Fruit fly (Drosophila melanogaster) whole organism, embryonic: ENCODE measurements around the gene CG7985.

Experiments
- Asciz ChIP-seq: fragments of 200-800 bp; sonication (Bioruptor generic); optimal IDR thresholded peaks from 2 replicates; lab custom pipeline; 2017; ENCODE audit warnings: missing biosample characterization, mild to moderate bottlenecking, missing genetic modification characterization, missing genetic modification reagents
- CG10209 ChIP-seq: fragments of 200-800 bp; sonication (Bioruptor generic); optimal IDR thresholded peaks from 3 replicates; lab custom pipeline; 2017; ENCODE audit warnings: missing biosample characterization, mild to moderate bottlenecking, missing genetic modification characterization, missing genetic modification reagents
- CG11093 ChIP-seq: fragments of 200-800 bp; sonication (Bioruptor generic); IDR thresholded peaks from 3 replicates; pipeline ENCODE4 v1.3.6; 2022; ENCODE audit warnings: missing biosample characterization, missing genetic modification characterization
- CG11560 ChIP-seq: fragments of 200-800 bp; sonication (Bioruptor generic); IDR thresholded peaks from 3 replicates; pipeline ENCODE4 v1.3.6; 2022; ENCODE audit warnings: missing biosample characterization, missing genetic modification characterization
- CG11723 ChIP-seq: fragments of 200-800 bp; sonication (Bioruptor generic); optimal IDR thresholded peaks from 2 replicates; lab custom pipeline; 2017; ENCODE audit warnings: missing biosample characterization, mild to moderate bottlenecking, missing genetic modification characterization
- CG12071 ChIP-seq: fragments of 200-800 bp; sonication (Bioruptor generic); optimal IDR thresholded peaks from 3 replicates; lab custom pipeline; 2018; ENCODE audit warnings: missing biosample characterization, mild to moderate bottlenecking, missing genetic modification characterization
- CG12299 ChIP-seq: fragments of 200-800 bp; sonication (Bioruptor generic); optimal IDR thresholded peaks from 2 replicates; lab custom pipeline; 2018; ENCODE audit warnings: missing biosample characterization, mild to moderate bottlenecking, missing genetic modification characterization
- CG13624 ChIP-seq: fragments of 200-800 bp; sonication (Bioruptor generic); optimal IDR thresholded peaks from 2 replicates; lab custom pipeline; 2016; ENCODE audit warnings: missing biosample characterization, missing genetic modification characterization
- CG1529 ChIP-seq: fragments of 200-800 bp; sonication (Bioruptor generic); optimal IDR thresholded peaks from 3 replicates; lab custom pipeline; 2018; ENCODE audit warnings: missing biosample characterization, missing genetic modification characterization
- CG18476 ChIP-seq: fragments of 200-800 bp; sonication (Bioruptor generic); optimal IDR thresholded peaks from 2 replicates; lab custom pipeline; 2016; ENCODE audit warnings: missing biosample characterization, mild to moderate bottlenecking, missing genetic modification characterization
- CG3065 ChIP-seq: fragments of 200-800 bp; sonication (Bioruptor generic); optimal IDR thresholded peaks from 2 replicates; lab custom pipeline; 2016; ENCODE audit warnings: missing biosample characterization, missing genetic modification characterization
- CG3847 ChIP-seq: fragments of 200-800 bp; sonication (Bioruptor generic); IDR thresholded peaks from 2 replicates; pipeline ENCODE4 v1.3.6; 2022; ENCODE audit warnings: missing biosample characterization, missing genetic modification characterization
- CG3995 ChIP-seq: fragments of 200-800 bp; sonication (Bioruptor generic); optimal IDR thresholded peaks from 3 replicates; lab custom pipeline; 2016; ENCODE audit warnings: missing biosample characterization, missing genetic modification characterization
- CG4282 ChIP-seq: fragments of 200-800 bp; sonication (Bioruptor generic); optimal IDR thresholded peaks from 2 replicates; lab custom pipeline; 2016; ENCODE audit warnings: missing biosample characterization, missing genetic modification characterization
- CG6813 ChIP-seq: fragments of 200-800 bp; sonication (Bioruptor generic); optimal IDR thresholded peaks from 2 replicates; lab custom pipeline; 2017; ENCODE audit warnings: missing biosample characterization, missing genetic modification characterization, mild to moderate bottlenecking, moderate library complexity, missing genetic modification reagents
- CG7271 ChIP-seq: fragments of 200-800 bp; sonication (Bioruptor generic); optimal IDR thresholded peaks from 2 replicates; lab custom pipeline; 2018; ENCODE audit warnings: missing biosample characterization, mild to moderate bottlenecking, missing genetic modification characterization, moderate library complexity
- CG8478 ChIP-seq: fragments of >200 bp; optimal IDR thresholded peaks from 2 replicates; lab custom pipeline; 2018
- Elba2 ChIP-seq: fragments of 200-800 bp; sonication (Bioruptor generic); optimal IDR thresholded peaks from 3 replicates; lab custom pipeline; 2016; ENCODE audit warnings: missing biosample characterization, missing genetic modification characterization
- Ets65A ChIP-seq: fragments of 200-800 bp; sonication (Bioruptor generic); peaks from one replicate; lab custom pipeline; 2016; ENCODE audit warnings: missing biosample characterization, missing genetic modification characterization
- Fer2 ChIP-seq: fragments of 200-800 bp; sonication (Bioruptor generic); optimal IDR thresholded peaks from 2 replicates; lab custom pipeline; 2018; ENCODE audit warnings: missing biosample characterization, mild to moderate bottlenecking, missing genetic modification characterization, moderate library complexity
- H2.0 ChIP-seq: fragments of 200-800 bp; sonication (Bioruptor generic); IDR thresholded peaks from 2 replicates; pipeline ENCODE4 v1.3.6; 2022; ENCODE audit warnings: missing biosample characterization, missing genetic modification characterization
- HLH4C ChIP-seq: fragments of 200-800 bp; sonication (Bioruptor generic); IDR thresholded peaks from 3 replicates; pipeline ENCODE4 v1.3.6; 2022; ENCODE audit warnings: missing biosample characterization, missing genetic modification characterization; ENCODE audit not compliant: partially characterized antibody
- Hr51 ChIP-seq, 2 experiments: fragments of 200-800 bp; sonication (Bioruptor generic); optimal IDR thresholded peaks; 2 replicates in 1 of 2; 3 replicates in 1 of 2; lab custom pipeline; 2016 to 2018; ENCODE audit warnings: missing biosample characterization in 2 of 2, missing genetic modification characterization in 2 of 2, mild to moderate bottlenecking in 1 of 2, moderate library complexity in 1 of 2
- NK7.1 ChIP-seq: fragments of 200-800 bp; sonication (Bioruptor generic); optimal IDR thresholded peaks from 3 replicates; lab custom pipeline; 2016; ENCODE audit warnings: missing biosample characterization, missing genetic modification characterization
- Nf-YA ChIP-seq: fragments of 200-800 bp; sonication (Bioruptor generic); IDR thresholded peaks from 2 replicates; pipeline ENCODE4 v1.3.6; 2022; ENCODE audit warnings: missing biosample characterization, missing genetic modification characterization
- Ptx1 ChIP-seq: fragments of 200-800 bp; sonication (Bioruptor generic); IDR thresholded peaks from 2 replicates; pipeline ENCODE4 v1.3.6; 2022; ENCODE audit warnings: missing biosample characterization, missing genetic modification characterization
- Sox100B ChIP-seq: fragments of 200-800 bp; sonication (Bioruptor generic); optimal IDR thresholded peaks from 3 replicates; lab custom pipeline; 2018; ENCODE audit warnings: missing biosample characterization, mild to moderate bottlenecking, missing genetic modification characterization
- Sry-δ ChIP-seq: fragments of 200-800 bp; sonication (Bioruptor generic); optimal IDR thresholded peaks from 2 replicates; lab custom pipeline; 2016; ENCODE audit warnings: missing biosample characterization, missing genetic modification characterization
- ap ChIP-seq: fragments of 200-800 bp; sonication (Bioruptor generic); IDR thresholded peaks from 2 replicates; pipeline ENCODE4 v1.3.6; 2022; ENCODE audit warnings: missing biosample characterization, missing genetic modification characterization
- chm ChIP-seq: fragments of 200-800 bp; sonication (Bioruptor generic); IDR thresholded peaks from 2 replicates; pipeline ENCODE4 v1.3.6; 2022; ENCODE audit warnings: missing biosample characterization, missing genetic modification characterization
- crp ChIP-seq, 2 experiments: fragments of 200-800 bp; sonication (Bioruptor generic); optimal IDR thresholded peaks; 2 replicates in 1 of 2; 3 replicates in 1 of 2; lab custom pipeline; 2017; ENCODE audit warnings: missing biosample characterization in 2 of 2, missing genetic modification characterization in 2 of 2, mild to moderate bottlenecking in 1 of 2, moderate library complexity in 1 of 2
- dati ChIP-seq: fragments of 200-800 bp; sonication (Bioruptor generic); IDR thresholded peaks from 2 replicates; pipeline ENCODE4 v1.3.6; 2022; ENCODE audit warnings: missing biosample characterization, missing genetic modification characterization
- dmrt99B ChIP-seq: fragments of 200-800 bp; sonication (Bioruptor generic); optimal IDR thresholded peaks from 2 replicates; lab custom pipeline; 2018; ENCODE audit warnings: missing biosample characterization, mild to moderate bottlenecking, missing genetic modification characterization, moderate library complexity
- gfzf ChIP-seq: fragments of 200-800 bp; sonication (Bioruptor generic); optimal IDR thresholded peaks from 2 replicates; lab custom pipeline; 2016; ENCODE audit warnings: missing biosample characterization, mild to moderate bottlenecking, missing genetic modification characterization, moderate library complexity
- gro ChIP-seq: fragments of 200-800 bp; sonication (Bioruptor generic); optimal IDR thresholded peaks from 2 replicates; lab custom pipeline; 2016; ENCODE audit warnings: missing biosample characterization, missing genetic modification characterization
- ken ChIP-seq: fragments of 200-800 bp; sonication (Bioruptor generic); IDR thresholded peaks from 3 replicates; pipeline ENCODE4 v1.3.6; 2022; ENCODE audit warnings: missing biosample characterization, missing genetic modification characterization
- mam ChIP-seq: fragments of 200-800 bp; sonication (Bioruptor generic); optimal IDR thresholded peaks from 3 replicates; lab custom pipeline; 2016; ENCODE audit warnings: missing biosample characterization, missing genetic modification characterization
- nom ChIP-seq: fragments of 200-800 bp; sonication (Bioruptor generic); optimal IDR thresholded peaks from 2 replicates; lab custom pipeline; 2017; ENCODE audit warnings: missing biosample characterization, missing genetic modification characterization, mild to moderate bottlenecking, moderate library complexity, missing genetic modification reagents
- pb ChIP-seq: fragments of 200-800 bp; sonication (Bioruptor generic); optimal IDR thresholded peaks from 3 replicates; lab custom pipeline; 2016; ENCODE audit warnings: missing biosample characterization, missing genetic modification characterization
- pita ChIP-seq: fragments of 200-800 bp; sonication (Bioruptor generic); optimal IDR thresholded peaks from 2 replicates; lab custom pipeline; 2017; ENCODE audit warnings: missing biosample characterization, mild to moderate bottlenecking, missing genetic modification characterization
- psq ChIP-seq: fragments of 200-800 bp; sonication (Bioruptor generic); optimal IDR thresholded peaks from 2 replicates; lab custom pipeline; 2017; ENCODE audit warnings: missing biosample characterization, missing genetic modification characterization
- salm ChIP-seq: fragments of 200-800 bp; sonication (Bioruptor generic); optimal IDR thresholded peaks from 2 replicates; lab custom pipeline; 2018; ENCODE audit warnings: missing biosample characterization, mild to moderate bottlenecking, missing genetic modification characterization
- sens ChIP-seq: fragments of 200-800 bp; sonication (Bioruptor generic); peaks from one replicate; lab custom pipeline; 2016; ENCODE audit warnings: missing biosample characterization, missing genetic modification characterization
- sim ChIP-seq: fragments of 200-800 bp; sonication (Bioruptor generic); IDR thresholded peaks from 2 replicates; pipeline ENCODE4 v1.3.6; 2022; ENCODE audit warnings: missing biosample characterization, missing genetic modification characterization
- so ChIP-seq: fragments of 200-800 bp; sonication (Bioruptor generic); IDR thresholded peaks from 3 replicates; pipeline ENCODE4 v1.3.6; 2022; ENCODE audit warnings: missing biosample characterization, missing genetic modification characterization
- sob ChIP-seq: fragments of 200-800 bp; sonication (Bioruptor generic); IDR thresholded peaks from 2 replicates; pipeline ENCODE4 v1.3.6; 2022; ENCODE audit warnings: missing biosample characterization, missing genetic modification characterization
- stc ChIP-seq: fragments of 200-800 bp; sonication (Bioruptor generic); IDR thresholded peaks from 2 replicates; pipeline ENCODE4 v1.3.6; 2022; ENCODE audit warnings: missing biosample characterization, missing genetic modification characterization
- tna ChIP-seq: fragments of 200-800 bp; sonication (Bioruptor generic); IDR thresholded peaks from 2 replicates; pipeline ENCODE4 v1.3.6; 2022; ENCODE audit warnings: missing biosample characterization, missing genetic modification characterization; ENCODE audit not compliant: partially characterized antibody
- twi ChIP-seq: fragments of 200-800 bp; optimal IDR thresholded peaks from 2 replicates; lab custom pipeline; 2019; ENCODE audit warnings: missing biosample characterization, mild to moderate bottlenecking, missing genetic modification characterization, moderate library complexity
- wek ChIP-seq: fragments of 200-800 bp; sonication (Bioruptor generic); optimal IDR thresholded peaks from 3 replicates; lab custom pipeline; 2018; ENCODE audit warnings: missing biosample characterization, mild to moderate bottlenecking, missing genetic modification characterization, moderate library complexity

Gene CG7985

dm6 chr3R:18242089-18242955, 42.7 kb downstream of the CG7985 start, which contains the start of the genes CG7156 and 14-3-3epsilon (continued):
- TF ChIP-seq pb (GFP tag; lab: Kevin White, UChicago) (no peak), CG11093 (GFP tag; lab: Robert Waterston, UW) (no peak), CG11723 (GFP tag; lab: Kevin White, UChicago) (no peak), Hr51 (GFP tag; optimal IDR thresholded peaks at IDR 0.05; lab: Kevin White, UChicago) (no peak), ken (GFP tag; lab: Robert Waterston, UW) (no peak), CG6813 (GFP tag; lab: Kevin White, UChicago) (no peak), sim (GFP tag; lab: Robert Waterston, UW) (0 out of 2 replicates have a peak, but pooled peaks have one; percentile 23), CG11560 (peak; percentile 50; the same call in 1 of the 3 replicates), CG3065 (no peak), CG12299 (peak; percentile 43), dati (GFP tag; lab: Robert Waterston, UW) (no peak), Ptx1 (GFP tag; lab: Robert Waterston, UW) (peak; percentile 52), CG7271 (tag; lab: Kevin White, UChicago) (peak; percentile 57), wek (GFP tag; lab: Kevin White, UChicago) (peak; percentile 38), Fer2 (no peak), CG3995 (no peak), so (GFP tag; lab: Robert Waterston, UW) (peak; percentile 55; the same call in 2 of the 3 replicates), pita (GFP tag; lab: Kevin White, UChicago) (peak; percentile 91), stc (no peak), salm (tag; lab: Kevin White, UChicago) (peak; percentile 28), Ets65A (GFP tag; lab: Kevin White, UChicago) (peak; percentile 81), CG12071 (peak; percentile 30), chm (peak; percentile 77), Nf-YA (0 out of 2 replicates have a peak, but pooled peaks have one; percentile 5), gfzf (peak; percentile 97)
- TF ChIP-seq, all 482 proteins: peak for 225

- TF ChIP-seq Sox100B: no peak
- no peak for TF ChIP-seq NK7.1 (GFP tag; lab: Kevin White, UChicago)
- TF ChIP-seq twi (tag; lab: Kevin White, UChicago): no peak
- TF ChIP-seq Elba2 (GFP tag; lab: Kevin White, UChicago): no peak
- peak; percentile 27 for TF ChIP-seq nom (GFP tag; lab: Kevin White, UChicago)
- no peak for TF ChIP-seq CG18476 (GFP tag; lab: Kevin White, UChicago)
- peak; percentile 35 for TF ChIP-seq psq (GFP tag; lab: Kevin White, UChicago)
- TF ChIP-seq ap: no peak
- no peak for TF ChIP-seq crp (GFP tag; optimal IDR thresholded peaks at IDR 0.05; lab: Kevin White, UChicago)
- no peak for TF ChIP-seq Asciz
- no peak for TF ChIP-seq CG4282 (GFP tag; lab: Kevin White, UChicago)
- TF ChIP-seq tna (GFP tag; lab: Robert Waterston, UW): no peak
- peak; percentile 2; the same call in 1 of the 2 replicates for TF ChIP-seq sob (GFP tag; lab: Robert Waterston, UW)
- TF ChIP-seq dmrt99B (tag; lab: Kevin White, UChicago): no peak
- TF ChIP-seq CG13624 (GFP tag; lab: Kevin White, UChicago): no peak
- no peak for TF ChIP-seq mam (GFP tag; lab: Kevin White, UChicago)
- TF ChIP-seq CG8478: no peak
- TF ChIP-seq HLH4C (GFP tag; lab: Robert Waterston, UW): 0 out of 3 replicates have a peak, but pooled peaks have one; percentile 11
- TF ChIP-seq CG3847 (GFP tag; lab: Robert Waterston, UW): no peak
- TF ChIP-seq H2.0 (GFP tag; lab: Robert Waterston, UW): no peak
- TF ChIP-seq CG10209 (GFP tag; lab: Kevin White, UChicago): no peak
- TF ChIP-seq Nf-YA: 0 out of 2 replicates have a peak, but pooled peaks have one; percentile 4
- peak; percentile 55 for TF ChIP-seq CG1529
- TF ChIP-seq sens: peak; percentile 37
- no peak for TF ChIP-seq gro (GFP tag; lab: Kevin White, UChicago)
- no peak for TF ChIP-seq Sry-δ (GFP tag; lab: Kevin White, UChicago)
These were observed 43.3 kb downstream of the CG7985 start for dm6 chr3R:18243000-18243399.
